Worm (Caenorhabditis elegans): ENCODE results near the gene ulp-4.

The ulp-4 gene

ce11 chrII:8127794-8128193 is 2.0 kb upstream of the ulp-4 start:
- TF ChIP-seq lin-13 (GFP tag; optimal IDR thresholded peaks at IDR 0.05) (no peak), rnt-1 (tag; optimal IDR thresholded peaks at IDR 0.05) (no peak), ets-5 (GFP tag; IDR thresholded peaks at IDR 0.05) (no peak), efl-1 (optimal IDR thresholded peaks at IDR 0.05) (no peak), efl-1 (GFP tag; optimal IDR thresholded peaks at IDR 0.05 in 1 of 2) (peak in 1 of 2 experiments; percentile 74)

- TF ChIP-seq efl-1 (optimal IDR thresholded peaks at IDR 0.05) (peak; percentile 6 to 33), efl-1 (GFP tag; optimal IDR thresholded peaks at IDR 0.05 in 1 of 2) (peak; percentile 12 to 58), grh-1 (GFP tag; IDR thresholded peaks at IDR 0.05) (peak; percentile 70), ces-1 (GFP tag; optimal IDR thresholded peaks at IDR 0.05) (no peak), xbp-1 (tag; optimal IDR thresholded peaks at IDR 0.05) (peak; percentile 72), efl-3 (GFP tag; optimal IDR thresholded peaks at IDR 0.05) (no peak), nhr-11 (tag; optimal IDR thresholded peaks at IDR 0.05) (peak; percentile 30), mep-1 (tag; optimal IDR thresholded peaks at IDR 0.05) (peak; percentile 21), hlh-17 (GFP tag; optimal IDR thresholded peaks at IDR 0.05; ENCODE audit: borderline replicate concordance) (no peak), ceh-8 (GFP tag; optimal IDR thresholded peaks at IDR 0.05) (peak; percentile 42), hpl-2 (GFP tag; optimal IDR thresholded peaks at IDR 0.05) (no peak), alr-1 (tag; optimal IDR thresholded peaks at IDR 0.05; ENCODE audit: borderline replicate concordance) (no peak), nhr-71 (tag; optimal IDR thresholded peaks at IDR 0.05) (peak; percentile 93), egl-13 (tag; optimal IDR thresholded peaks at IDR 0.05) (peak; percentile 46), F16B12.6 (tag; optimal IDR thresholded peaks at IDR 0.05) (peak; percentile 11), lsy-2 (tag; optimal IDR thresholded peaks at IDR 0.05) (peak; percentile 69 to 76), nhr-90 (tag; optimal IDR thresholded peaks at IDR 0.05; ENCODE audit: poor library complexity) (peak; percentile 41), skn-1 (tag; optimal IDR thresholded peaks at IDR 0.05) (peak; percentile 43), nhr-76 (tag; optimal IDR thresholded peaks at IDR 0.05) (no peak), ztf-11 (tag; optimal IDR thresholded peaks at IDR 0.05) (peak in 1 of 2 experiments; percentile 12), lir-3 (tag; optimal IDR thresholded peaks at IDR 0.05; ENCODE audit: poor library complexity) (peak; percentile 33), mab-9 (GFP tag; IDR thresholded peaks at IDR 0.05) (no peak), lin-13 (GFP tag; optimal IDR thresholded peaks at IDR 0.05) (no peak), nhr-85 (tag) (peak; percentile 92), fkh-4 (tag; optimal IDR thresholded peaks at IDR 0.05; ENCODE audit: borderline replicate concordance) (no peak), nhr-84 (tag; optimal IDR thresholded peaks at IDR 0.05) (no peak), Y116A8C.19 (tag; optimal IDR thresholded peaks at IDR 0.05; ENCODE audit: borderline replicate concordance) (no peak), dsc-1 (tag; optimal IDR thresholded peaks at IDR 0.05) (peak; percentile 15), ceh-90 (tag; optimal IDR thresholded peaks at IDR 0.05) (peak; percentile 30), fkh-8 (tag; optimal IDR thresholded peaks at IDR 0.05) (peak; percentile 15), lin-35 (GFP tag; optimal IDR thresholded peaks at IDR 0.05) (peak; percentile 19 to 75), nhr-47 (tag; optimal IDR thresholded peaks at IDR 0.05) (peak; percentile 59), unc-62 (GFP tag; optimal IDR thresholded peaks at IDR 0.05) (no peak), mdl-1 (tag; optimal IDR thresholded peaks at IDR 0.05) (peak in 1 of 2 experiments; percentile 80), sox-4 (tag; optimal IDR thresholded peaks at IDR 0.05) (no peak), ceh-63 (GFP tag; optimal IDR thresholded peaks at IDR 0.05) (no peak), fos-1 (tag; optimal IDR thresholded peaks at IDR 0.05) (no peak), unc-98 (GFP tag; IDR thresholded peaks at IDR 0.05) (no peak), isw-1 (GFP tag; IDR thresholded peaks at IDR 0.05) (no peak), tbx-2 (tag; optimal IDR thresholded peaks at IDR 0.05) (peak; percentile 50), snpc-4 (tag; optimal IDR thresholded peaks at IDR 0.05) (no peak), unc-86 (tag; optimal IDR thresholded peaks at IDR 0.05) (peak; percentile 3), ztf-4 (tag; optimal IDR thresholded peaks at IDR 0.05) (peak; percentile 57), nhr-20 (tag; optimal IDR thresholded peaks at IDR 0.05) (peak; percentile 92), unc-30 (tag; optimal IDR thresholded peaks at IDR 0.05) (no peak), zip-4 (GFP tag; optimal IDR thresholded peaks at IDR 0.05) (no peak), C16A3.4 (tag; optimal IDR thresholded peaks at IDR 0.05) (peak; percentile 29), rnt-1 (tag; optimal IDR thresholded peaks at IDR 0.05) (peak; percentile 78)
Observed at ce11 chrII:8128273-8129039, 1.3 kb upstream of the ulp-4 start.
